Fruit fly (Drosophila melanogaster): ENCODE data around the gene CG5984.
A peak's percentile ranks its signal among the peaks of the same experiment; 100 is the strongest.

Gene CG5984

dm6 chr3R:27274533-27275447 is 27.0 kb upstream of the CG5984 start, which contains the start of gene CG5938 (continued):
- TF ChIP-seq Sox100B (GFP tag; optimal IDR thresholded peaks at IDR 0.05) (peak; percentile 19), CG2202 (tag; optimal IDR thresholded peaks at IDR 0.05) (no peak), CrebB (tag; optimal IDR thresholded peaks at IDR 0.05) (no peak), dysf (GFP tag; IDR thresholded peaks at IDR 0.05) (no peak), CG6654 (GFP tag; optimal IDR thresholded peaks at IDR 0.05) (no peak), scrt (GFP tag; optimal IDR thresholded peaks at IDR 0.05) (peak; percentile 13), caup (GFP tag; optimal IDR thresholded peaks at IDR 0.05; ENCODE audit: severe bottlenecking) (no peak), Stat92E (GFP tag; optimal IDR thresholded peaks at IDR 0.05) (no peak), Sin3A (optimal IDR thresholded peaks at IDR 0.05) (no peak), sc (optimal IDR thresholded peaks at IDR 0.05) (no peak), sc (GFP tag; optimal IDR thresholded peaks at IDR 0.05) (no peak), CG5953 (GFP tag; IDR thresholded peaks at IDR 0.05) (no peak), CG9817 (tag; optimal IDR thresholded peaks at IDR 0.05) (peak; percentile 9), ham (GFP tag; IDR thresholded peaks at IDR 0.05) (no peak), fd102C (GFP tag; optimal IDR thresholded peaks at IDR 0.05) (no peak), MTF-1 (GFP tag; optimal IDR thresholded peaks at IDR 0.05; ENCODE audit: borderline replicate concordance) (no peak), ttk (GFP tag; IDR thresholded peaks at IDR 0.05) (0 out of 2 replicates have a peak, but pooled peaks have one; percentile 25), Rx (GFP tag; IDR thresholded peaks at IDR 0.05) (no peak; the same call in 1 of the 2 replicates), knrl (GFP tag; IDR thresholded peaks at IDR 0.05; ENCODE audit: partially characterized antibody) (no peak), CG1233 (GFP tag; optimal IDR thresholded peaks at IDR 0.05) (no peak), dmrt99B (tag; optimal IDR thresholded peaks at IDR 0.05) (no peak), CG6765 (GFP tag; optimal IDR thresholded peaks at IDR 0.05) (no peak), CG17359 (tag; optimal IDR thresholded peaks at IDR 0.05) (peak; percentile 24), nau (GFP tag; optimal IDR thresholded peaks at IDR 0.05) (no peak), lbe (GFP tag; optimal IDR thresholded peaks at IDR 0.05) (peak; percentile 35), Hey (tag; optimal IDR thresholded peaks at IDR 0.05) (no peak), MESR4 (GFP tag; optimal IDR thresholded peaks at IDR 0.05) (peak; percentile 73), chn (GFP tag; optimal IDR thresholded peaks at IDR 0.05) (no peak), her (GFP tag; optimal IDR thresholded peaks at IDR 0.05) (no peak), Meics (GFP tag; optimal IDR thresholded peaks at IDR 0.05) (peak; percentile 30), Mrtf (GFP tag; IDR thresholded peaks at IDR 0.05) (no peak), disco-r (GFP tag; optimal IDR thresholded peaks at IDR 0.05) (no peak), zfh1 (GFP tag; IDR thresholded peaks at IDR 0.05) (peak; percentile 27; the same call in 1 of the 3 replicates), cg (GFP tag; optimal IDR thresholded peaks at IDR 0.05) (peak; percentile 90), jing (GFP tag; optimal IDR thresholded peaks at IDR 0.05) (no peak), fru (optimal IDR thresholded peaks at IDR 0.05) (no peak), ac (GFP tag; optimal IDR thresholded peaks at IDR 0.05) (no peak), gsb-n (tag; optimal IDR thresholded peaks at IDR 0.05) (no peak), Blimp-1 (GFP tag; optimal IDR thresholded peaks at IDR 0.05) (peak; percentile 6), Xbp1 (GFP tag; optimal IDR thresholded peaks at IDR 0.05) (peak; percentile 7), CG12071 (GFP tag; optimal IDR thresholded peaks at IDR 0.05) (no peak), lmd (GFP tag; IDR thresholded peaks at IDR 0.05) (no peak), CG34376 (GFP tag; optimal IDR thresholded peaks at IDR 0.05) (peak; percentile 8), da (GFP tag; optimal IDR thresholded peaks at IDR 0.05) (no peak), nom (GFP tag; optimal IDR thresholded peaks at IDR 0.05) (peak; percentile 54), Sry-β (GFP tag; optimal IDR thresholded peaks at IDR 0.05) (no peak), CG12744 (GFP tag; optimal IDR thresholded peaks at IDR 0.05) (no peak), kay (GFP tag; optimal IDR thresholded peaks at IDR 0.05) (no peak), CG9876 (GFP tag; optimal IDR thresholded peaks at IDR 0.05) (no peak)
